Worm (Caenorhabditis elegans): ENCODE data around the gene F58E6.11.

The F58E6.11 gene

ce11 chrV:9789657-9790261 lies 32.0 kb upstream of the F58E6.11 start, which contains the start of gene ztf-7 (continued):
- no peak for TF ChIP-seq bed-3 (GFP tag; optimal IDR thresholded peaks at IDR 0.05)
- TF ChIP-seq ces-1 (GFP tag; optimal IDR thresholded peaks at IDR 0.05) = no peak
- TF ChIP-seq nhr-237 (tag; optimal IDR thresholded peaks at IDR 0.05) = peak; percentile 42

ce11 chrV:9786721-9787131 lies 28.9 kb upstream of the F58E6.11 start, which contains the start of gene F46B6.6:
TSS of gene F46B6.6 (minus strand) at chrV:9786868.
- no peak for TF ChIP-seq ces-1 (GFP tag; optimal IDR thresholded peaks at IDR 0.05)
- TF ChIP-seq lsy-2 (tag; optimal IDR thresholded peaks at IDR 0.05) = no peak
- no peak for TF ChIP-seq elt-1 (tag; optimal IDR thresholded peaks at IDR 0.05; ENCODE audit: borderline replicate concordance, insufficient read depth)
- TF ChIP-seq drap-1 (GFP tag; optimal IDR thresholded peaks at IDR 0.05) = no peak
- no peak for TF ChIP-seq snpc-4 (tag; optimal IDR thresholded peaks at IDR 0.05)
- TF ChIP-seq nhr-28 (tag; optimal IDR thresholded peaks at IDR 0.05) = no peak
- no peak for TF ChIP-seq ceh-39 (tag; optimal IDR thresholded peaks at IDR 0.05)
- no peak for TF ChIP-seq sptf-1 (tag; optimal IDR thresholded peaks at IDR 0.05)
- no peak for TF ChIP-seq tbx-8 (GFP tag; optimal IDR thresholded peaks at IDR 0.05)
- no peak for TF ChIP-seq hlh-1 (tag; optimal IDR thresholded peaks at IDR 0.05)
- no peak for TF ChIP-seq elt-3 (tag; optimal IDR thresholded peaks at IDR 0.05)
- TF ChIP-seq bed-3 (GFP tag; optimal IDR thresholded peaks at IDR 0.05) = no peak

ce11 chrV:9784215-9784614 lies 26.4 kb upstream of the F58E6.11 start:
- TF ChIP-seq ceh-83 (GFP tag; optimal IDR thresholded peaks at IDR 0.05) (no peak), mls-2 (tag; optimal IDR thresholded peaks at IDR 0.05) (no peak), unc-62 (GFP tag; optimal IDR thresholded peaks at IDR 0.05) (no peak), cnd-1 (tag; optimal IDR thresholded peaks at IDR 0.05) (no peak), snpc-4 (tag; optimal IDR thresholded peaks at IDR 0.05) (no peak), nhr-76 (tag; optimal IDR thresholded peaks at IDR 0.05) (no peak), nhr-28 (tag; optimal IDR thresholded peaks at IDR 0.05) (no peak), ztf-11 (tag; optimal IDR thresholded peaks at IDR 0.05) (no peak), zip-8 (tag; optimal IDR thresholded peaks at IDR 0.05) (no peak), mab-5 (tag; optimal IDR thresholded peaks at IDR 0.05) (no peak), hlh-1 (tag; optimal IDR thresholded peaks at IDR 0.05) (no peak), ceh-43 (GFP tag; optimal IDR thresholded peaks at IDR 0.05) (no peak), lin-32 (GFP tag; optimal IDR thresholded peaks at IDR 0.05) (no peak), ham-2 (GFP tag; optimal IDR thresholded peaks at IDR 0.05) (no peak), elt-3 (tag; optimal IDR thresholded peaks at IDR 0.05) (no peak)

- TF ChIP-seq blmp-1 (tag; optimal IDR thresholded peaks at IDR 0.05) = no peak
- TF ChIP-seq lin-13 (tag; optimal IDR thresholded peaks at IDR 0.05) = no peak
- TF ChIP-seq unc-39 (tag; optimal IDR thresholded peaks at IDR 0.05) = no peak
- TF ChIP-seq sptf-1 (tag; optimal IDR thresholded peaks at IDR 0.05) = no peak
- no peak for TF ChIP-seq sem-2 (GFP tag; optimal IDR thresholded peaks at IDR 0.05)
- no peak for TF ChIP-seq nhr-237 (tag; optimal IDR thresholded peaks at IDR 0.05)
- no peak for TF ChIP-seq unc-62 (GFP tag; optimal IDR thresholded peaks at IDR 0.05)
- no peak for TF ChIP-seq ceh-39 (tag; optimal IDR thresholded peaks at IDR 0.05)
- no peak for TF ChIP-seq mep-1 (tag; optimal IDR thresholded peaks at IDR 0.05)
- TF ChIP-seq lin-32 (GFP tag; optimal IDR thresholded peaks at IDR 0.05) = no peak
- TF ChIP-seq nhr-28 (tag; optimal IDR thresholded peaks at IDR 0.05) = no peak
- no peak for TF ChIP-seq elt-3 (tag; optimal IDR thresholded peaks at IDR 0.05)
- no peak for TF ChIP-seq zip-8 (tag; optimal IDR thresholded peaks at IDR 0.05)
- TF ChIP-seq ham-2 (GFP tag; optimal IDR thresholded peaks at IDR 0.05) = no peak
These were observed 25.2 kb upstream of the F58E6.11 start, which contains the start of gene F46B6.5 for ce11 chrV:9782969-9783368. TSS of gene F46B6.5 (minus strand) at chrV:9783069.

ce11 chrV:9782045-9782444 lies 24.3 kb upstream of the F58E6.11 start:
- no peak for TF ChIP-seq blmp-1 (tag; optimal IDR thresholded peaks at IDR 0.05)
- TF ChIP-seq snpc-4 (tag; optimal IDR thresholded peaks at IDR 0.05) = no peak
- TF ChIP-seq lin-13 (tag; optimal IDR thresholded peaks at IDR 0.05) = no peak
- TF ChIP-seq nhr-237 (tag; optimal IDR thresholded peaks at IDR 0.05) = no peak
- TF ChIP-seq ztf-11 (tag; optimal IDR thresholded peaks at IDR 0.05) = no peak
- TF ChIP-seq mep-1 (tag; optimal IDR thresholded peaks at IDR 0.05) = no peak
- TF ChIP-seq M03D4.4 (tag; optimal IDR thresholded peaks at IDR 0.05) = no peak
- TF ChIP-seq cnd-1 (tag; optimal IDR thresholded peaks at IDR 0.05) = no peak
- TF ChIP-seq unc-120 (tag; optimal IDR thresholded peaks at IDR 0.05; ENCODE audit: poor library complexity, severe bottlenecking) = no peak
- no peak for TF ChIP-seq mls-2 (tag; optimal IDR thresholded peaks at IDR 0.05)
- no peak for TF ChIP-seq sem-2 (GFP tag; optimal IDR thresholded peaks at IDR 0.05)
- no peak for TF ChIP-seq nhr-76 (tag; optimal IDR thresholded peaks at IDR 0.05)
- no peak for TF ChIP-seq mab-5 (tag; optimal IDR thresholded peaks at IDR 0.05)
- no peak for TF ChIP-seq tbx-8 (GFP tag; optimal IDR thresholded peaks at IDR 0.05)
- no peak for TF ChIP-seq sptf-1 (tag; optimal IDR thresholded peaks at IDR 0.05)
- TF ChIP-seq zip-8 (tag; optimal IDR thresholded peaks at IDR 0.05) = no peak
- no peak for TF ChIP-seq ceh-39 (tag; optimal IDR thresholded peaks at IDR 0.05)
